Worm (Caenorhabditis elegans): Measurements from ENCODE around the gene F16B4.4.

The F16B4.4 gene

DNA sequence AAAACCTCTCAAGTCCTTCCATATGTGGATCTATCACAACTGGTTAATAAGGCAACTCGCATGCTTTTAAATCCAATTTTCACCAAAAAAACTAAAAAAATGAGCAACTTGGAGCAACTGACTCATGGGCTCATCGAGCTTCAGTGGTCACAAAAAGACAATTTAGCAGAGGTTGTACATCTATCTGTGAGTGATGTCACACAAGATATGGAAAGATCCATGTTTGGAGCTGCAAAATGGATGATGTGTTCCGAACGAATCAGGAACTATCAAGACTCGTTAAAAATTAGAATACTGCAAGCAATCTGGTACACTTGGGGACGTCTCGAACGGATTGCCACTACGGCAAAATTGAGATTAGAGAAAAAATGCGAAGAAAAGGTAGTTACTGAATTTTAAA, 17.8 kb downstream of the F16B4.4 start:
- TF ChIP-seq mab-5 (tag; optimal IDR thresholded peaks at IDR 0.05) (no peak), nhr-28 (tag; optimal IDR thresholded peaks at IDR 0.05) (no peak), hlh-1 (tag; optimal IDR thresholded peaks at IDR 0.05) (no peak), mep-1 (tag; optimal IDR thresholded peaks at IDR 0.05) (no peak)

DNA sequence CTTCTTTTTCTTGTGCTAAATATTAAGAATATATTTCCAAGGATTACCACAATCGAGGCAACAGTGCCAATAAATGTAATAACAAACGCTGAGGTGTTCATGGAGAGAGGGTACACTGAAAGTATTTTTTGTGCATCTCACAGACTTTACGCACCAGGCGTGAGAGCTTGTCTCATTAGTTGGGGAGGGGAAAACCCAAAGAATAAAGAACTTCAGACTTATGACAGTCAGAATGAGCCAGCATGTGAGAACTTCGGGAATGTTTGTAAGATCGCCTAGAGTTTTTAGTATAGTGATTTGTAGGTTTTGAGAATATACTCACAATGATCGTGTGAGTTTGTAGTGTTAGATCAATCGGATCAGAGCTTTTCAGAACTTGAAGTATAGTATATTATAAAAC, 20.9 kb downstream of the F16B4.4 start, which contains the start of gene srbc-41:
TSS of gene srbc-41 (minus strand) at position 101 of the 400 bp plus-strand sequence.
- no peak for TF ChIP-seq snpc-4 (tag; optimal IDR thresholded peaks at IDR 0.05)
- no peak for TF ChIP-seq tbx-8 (GFP tag; optimal IDR thresholded peaks at IDR 0.05)
- TF ChIP-seq bed-3 (GFP tag; optimal IDR thresholded peaks at IDR 0.05), result no peak
- TF ChIP-seq unc-39 (tag; optimal IDR thresholded peaks at IDR 0.05), result no peak
- no peak for TF ChIP-seq lsy-2 (tag; optimal IDR thresholded peaks at IDR 0.05)
- TF ChIP-seq ham-2 (GFP tag; optimal IDR thresholded peaks at IDR 0.05), result no peak
- no peak for TF ChIP-seq lin-13 (tag; optimal IDR thresholded peaks at IDR 0.05)
- TF ChIP-seq sem-2 (GFP tag; optimal IDR thresholded peaks at IDR 0.05), result no peak
- no peak for TF ChIP-seq mep-1 (tag; optimal IDR thresholded peaks at IDR 0.05)
- no peak for TF ChIP-seq ceh-39 (tag; optimal IDR thresholded peaks at IDR 0.05)
- TF ChIP-seq sptf-1 (tag; optimal IDR thresholded peaks at IDR 0.05), result no peak
- no peak for TF ChIP-seq lin-32 (GFP tag; optimal IDR thresholded peaks at IDR 0.05)
- TF ChIP-seq blmp-1 (tag; optimal IDR thresholded peaks at IDR 0.05), result no peak
- TF ChIP-seq nhr-2 (tag; optimal IDR thresholded peaks at IDR 0.05), result no peak

DNA sequence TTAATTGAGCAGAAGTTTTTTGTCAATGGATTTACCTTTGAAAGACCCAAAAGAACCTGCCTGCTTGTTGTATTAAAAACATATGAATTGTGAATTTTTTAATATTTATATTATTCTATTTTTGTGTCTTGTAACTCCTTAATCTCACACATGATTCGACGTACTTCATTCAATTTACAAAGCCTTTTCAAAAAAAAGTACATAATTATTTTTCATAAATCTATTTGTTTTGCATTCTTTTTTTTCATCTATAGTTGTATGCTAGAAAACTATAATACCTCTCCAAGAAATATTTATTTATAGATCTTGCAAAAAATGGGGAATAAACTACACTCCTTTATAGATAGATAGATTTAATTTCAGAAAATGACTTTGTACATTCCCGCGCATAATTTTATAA, 24.9 kb downstream of the F16B4.4 start, which contains the start of gene nhr-179:
TSS of gene nhr-179 (minus strand) at position 101 of the 400 bp plus-strand sequence.
- TF ChIP-seq unc-120 (tag; optimal IDR thresholded peaks at IDR 0.05; ENCODE audit: poor library complexity, severe bottlenecking) (no peak), ceh-39 (tag; optimal IDR thresholded peaks at IDR 0.05) (no peak), unc-39 (tag; optimal IDR thresholded peaks at IDR 0.05) (no peak), mab-5 (tag; optimal IDR thresholded peaks at IDR 0.05) (no peak), sptf-1 (tag; optimal IDR thresholded peaks at IDR 0.05) (no peak)

ce11 chrV:1620537-1620936, 26.7 kb downstream of the F16B4.4 start:
- TF ChIP-seq mab-5 (tag; optimal IDR thresholded peaks at IDR 0.05) (no peak), M03D4.4 (tag; optimal IDR thresholded peaks at IDR 0.05) (no peak), zip-8 (tag; optimal IDR thresholded peaks at IDR 0.05) (no peak), nhr-2 (tag; optimal IDR thresholded peaks at IDR 0.05) (no peak), lin-13 (tag; optimal IDR thresholded peaks at IDR 0.05) (no peak), drap-1 (GFP tag; optimal IDR thresholded peaks at IDR 0.05) (no peak), ztf-11 (tag; optimal IDR thresholded peaks at IDR 0.05) (no peak), flh-1 (GFP tag; optimal IDR thresholded peaks at IDR 0.05) (no peak), pha-4 (tag; optimal IDR thresholded peaks at IDR 0.05) (no peak), bed-3 (GFP tag; optimal IDR thresholded peaks at IDR 0.05) (no peak), elt-3 (tag; optimal IDR thresholded peaks at IDR 0.05) (no peak), nhr-12 (tag; optimal IDR thresholded peaks at IDR 0.05) (no peak), lsy-2 (tag; optimal IDR thresholded peaks at IDR 0.05) (no peak), unc-62 (GFP tag; optimal IDR thresholded peaks at IDR 0.05) (no peak), nhr-237 (tag; optimal IDR thresholded peaks at IDR 0.05) (no peak), lin-32 (GFP tag; optimal IDR thresholded peaks at IDR 0.05) (no peak), mls-2 (tag; optimal IDR thresholded peaks at IDR 0.05) (no peak), mep-1 (tag; optimal IDR thresholded peaks at IDR 0.05) (no peak), ceh-83 (GFP tag; optimal IDR thresholded peaks at IDR 0.05) (no peak)

DNA sequence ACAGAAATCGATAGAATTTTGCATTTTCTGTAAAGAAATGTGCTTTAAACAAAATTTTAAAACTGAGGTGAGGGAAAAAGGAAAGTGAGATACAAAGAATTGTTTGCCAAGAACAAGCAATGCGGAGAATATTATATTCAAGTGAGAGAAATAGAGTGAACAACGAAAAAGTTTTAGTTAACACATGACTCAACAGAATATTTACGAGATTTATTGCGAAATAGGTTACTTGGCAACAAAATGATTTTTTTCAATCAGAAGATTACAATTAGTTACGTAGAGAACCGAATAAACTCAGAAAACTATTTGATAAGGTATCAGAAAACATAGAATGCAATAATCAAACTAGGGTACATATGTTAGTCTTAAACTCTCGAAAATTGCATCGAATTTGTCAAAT, 27.7 kb downstream of the F16B4.4 start, which contains the start of gene nhr-117:
TSS of gene nhr-117 (minus strand) at position 27 of the 400 bp plus-strand sequence.
- TF ChIP-seq mls-2 (tag; optimal IDR thresholded peaks at IDR 0.05) (no peak), unc-62 (GFP tag; optimal IDR thresholded peaks at IDR 0.05) (no peak), sptf-1 (tag; optimal IDR thresholded peaks at IDR 0.05) (no peak), mab-5 (tag; optimal IDR thresholded peaks at IDR 0.05) (no peak), sem-2 (GFP tag; optimal IDR thresholded peaks at IDR 0.05) (no peak), nhr-12 (tag; optimal IDR thresholded peaks at IDR 0.05) (no peak)

DNA sequence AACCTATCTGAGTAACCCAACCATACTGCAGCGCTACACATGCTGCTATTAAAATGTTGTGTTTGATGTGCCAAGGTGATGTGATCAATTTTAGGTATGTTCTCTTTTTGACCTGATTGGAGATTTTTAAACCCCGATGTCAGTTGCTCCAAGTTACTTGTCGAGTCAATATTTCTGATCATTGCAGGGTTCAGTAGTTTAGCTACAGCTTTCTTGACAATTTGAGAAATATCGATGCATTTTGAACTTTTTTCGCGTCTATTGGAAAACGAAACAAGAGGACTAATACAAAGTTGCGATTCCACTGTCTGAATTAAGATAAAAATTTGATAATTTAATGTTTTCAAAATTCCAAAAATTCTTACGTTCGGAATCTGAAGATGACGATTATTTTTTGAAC, 29.6 kb downstream of the F16B4.4 start:
- TF ChIP-seq pha-4 (tag; optimal IDR thresholded peaks at IDR 0.05) (no peak), hlh-1 (tag; optimal IDR thresholded peaks at IDR 0.05) (no peak), unc-120 (tag; optimal IDR thresholded peaks at IDR 0.05; ENCODE audit: poor library complexity, severe bottlenecking) (no peak), ham-2 (GFP tag; optimal IDR thresholded peaks at IDR 0.05) (no peak), nhr-76 (tag; optimal IDR thresholded peaks at IDR 0.05) (no peak), nhr-12 (tag; optimal IDR thresholded peaks at IDR 0.05) (no peak), sem-2 (GFP tag; optimal IDR thresholded peaks at IDR 0.05) (no peak), elt-3 (tag; optimal IDR thresholded peaks at IDR 0.05) (no peak), lin-32 (GFP tag; optimal IDR thresholded peaks at IDR 0.05) (no peak), drap-1 (GFP tag; optimal IDR thresholded peaks at IDR 0.05) (no peak), lsy-2 (tag; optimal IDR thresholded peaks at IDR 0.05) (no peak), mep-1 (tag; optimal IDR thresholded peaks at IDR 0.05) (no peak), bed-3 (GFP tag; optimal IDR thresholded peaks at IDR 0.05) (no peak), snpc-4 (tag; optimal IDR thresholded peaks at IDR 0.05) (no peak), elt-1 (tag; optimal IDR thresholded peaks at IDR 0.05; ENCODE audit: borderline replicate concordance, insufficient read depth) (no peak), M03D4.4 (tag; optimal IDR thresholded peaks at IDR 0.05) (no peak), flh-1 (GFP tag; optimal IDR thresholded peaks at IDR 0.05) (no peak), nhr-2 (tag; optimal IDR thresholded peaks at IDR 0.05) (no peak), mab-5 (tag; optimal IDR thresholded peaks at IDR 0.05) (no peak), nhr-237 (tag; optimal IDR thresholded peaks at IDR 0.05) (no peak)

Measured in whole organism, mixed stage, embryonic.